Worm (Caenorhabditis elegans) whole organism, L4 larva: Measurements from ENCODE around the gene M195.2.
A peak's percentile ranks its signal among the peaks of the same experiment; 100 is the strongest.

ENCODE experiments used
- F26F4.8 ChIP-seq: fragments of 200-800 bp; sonication (Bioruptor generic); conservative IDR thresholded peaks from 2 replicates; pipeline ENCODE4 v1.3.6; 2022; ENCODE audit warnings: missing genetic modification characterization, missing compliant biosample characterization
- R02D3.7 ChIP-seq: fragments of 150-350 bp; sonication (generic microtip); optimal IDR thresholded peaks from 3 replicates; lab custom pipeline; 2014; ENCODE audit warnings: missing biosample characterization, missing genetic modification characterization
- T20F7.1 ChIP-seq: fragments of 200-800 bp; sonication (Bioruptor generic); optimal IDR thresholded peaks from 2 replicates; lab custom pipeline; 2018; ENCODE audit warnings: mild to moderate bottlenecking, missing genetic modification characterization, missing compliant biosample characterization
- T26A8.4 ChIP-seq: fragments of 200-800 bp; sonication (Bioruptor generic); IDR thresholded peaks from 2 replicates; pipeline ENCODE4 v1.3.6; 2022; ENCODE audit warnings: missing genetic modification characterization, missing compliant biosample characterization
- Y105C5A.15 ChIP-seq: fragments of 200-800 bp; sonication (Bioruptor generic); IDR thresholded peaks from 2 replicates; pipeline ENCODE4 v1.3.6; 2022; ENCODE audit warnings: missing genetic modification characterization, missing compliant biosample characterization
- Y48G9A.11 ChIP-seq: fragments of 200-800 bp; sonication (Bioruptor generic); IDR thresholded peaks from 2 replicates; pipeline ENCODE4 v1.3.6; 2022; ENCODE audit warnings: missing genetic modification reagents, missing genetic modification characterization, missing compliant biosample characterization
- ZK337.2 ChIP-seq: fragments of 200-800 bp; sonication (Bioruptor generic); IDR thresholded peaks from 2 replicates; pipeline ENCODE4 v1.3.6; 2022; ENCODE audit warnings: missing genetic modification reagents, missing genetic modification characterization, missing compliant biosample characterization
- aha-1 ChIP-seq: fragments of 150-350 bp; peaks from one replicate; lab custom pipeline; 2014; ENCODE audit warnings: missing biosample characterization, missing genetic modification characterization
- ama-1 ChIP-seq: fragments of 150-350 bp; optimal IDR thresholded peaks from 2 replicates; lab custom pipeline; 2014; ENCODE audit warnings: inconsistent platforms, mixed read lengths
- attf-4 ChIP-seq: sonication (generic microtip); optimal IDR thresholded peaks from 3 replicates; lab custom pipeline; 2017; ENCODE audit warnings: missing biosample characterization, missing genetic modification characterization
- ceh-20 ChIP-seq: fragments of 200-800 bp; sonication (Bioruptor generic); IDR thresholded peaks from 2 replicates; pipeline ENCODE4 v1.3.6; 2022; ENCODE audit warnings: missing genetic modification reagents, missing genetic modification characterization, missing compliant biosample characterization
- ceh-62 ChIP-seq: sonication (generic microtip); optimal IDR thresholded peaks from 2 replicates; lab custom pipeline; 2017; ENCODE audit warnings: missing biosample characterization, missing genetic modification characterization
- cey-2 ChIP-seq: sonication (generic microtip); optimal IDR thresholded peaks from 3 replicates; lab custom pipeline; 2017; ENCODE audit warnings: missing genetic modification characterization, mild to moderate bottlenecking, missing compliant biosample characterization, antibody characterized with exemption, borderline replicate concordance; ENCODE audit not compliant: insufficient read depth
- ctbp-1 ChIP-seq: fragments of 200-800 bp; sonication (Bioruptor generic); IDR thresholded peaks from 2 replicates; pipeline ENCODE4 v1.3.6; 2022; ENCODE audit warnings: missing genetic modification reagents, missing genetic modification characterization, missing compliant biosample characterization
- daf-16 ChIP-seq, 3 experiments: sonication (generic microtip); optimal IDR thresholded peaks; 2 replicates each; lab custom pipeline; 2016 to 2017; ENCODE audit warnings: missing genetic modification characterization in 3 of 3, missing genetic modification reagents in 3 of 3, mild to moderate bottlenecking in 2 of 3, missing compliant biosample characterization in 2 of 3, missing biosample characterization in 1 of 3, moderate library complexity in 1 of 3
- dmd-6 ChIP-seq: fragments of 200-800 bp; sonication (Bioruptor generic); IDR thresholded peaks from 2 replicates; pipeline ENCODE4 v1.3.6; 2022; ENCODE audit warnings: missing genetic modification reagents, missing genetic modification characterization, missing compliant biosample characterization
- duxl-1 ChIP-seq: sonication (generic microtip); optimal IDR thresholded peaks from 2 replicates; lab custom pipeline; 2016; ENCODE audit warnings: mild to moderate bottlenecking, missing genetic modification characterization, moderate library complexity, missing compliant biosample characterization; ENCODE audit not compliant: poor library complexity
- dve-1 ChIP-seq: sonication (generic microtip); optimal IDR thresholded peaks from 2 replicates; lab custom pipeline; 2017; ENCODE audit warnings: antibody characterized with exemption, mild to moderate bottlenecking, missing genetic modification characterization, missing compliant biosample characterization; ENCODE audit not compliant: insufficient read depth
- egl-27 ChIP-seq: sonication (generic microtip); optimal IDR thresholded peaks from 3 replicates; lab custom pipeline; 2017; ENCODE audit warnings: missing biosample characterization, missing genetic modification reagents, missing genetic modification characterization
- gei-8 ChIP-seq: fragments of 200-800 bp; sonication (Bioruptor generic); optimal IDR thresholded peaks from 2 replicates; lab custom pipeline; 2018; ENCODE audit warnings: mild to moderate bottlenecking, missing genetic modification characterization, missing compliant biosample characterization
- hif-1 ChIP-seq, 2 experiments: sonication (generic microtip); optimal IDR thresholded peaks; 2 replicates each; lab custom pipeline; 2016 to 2017; ENCODE audit warnings: missing compliant biosample characterization in 2 of 2, missing genetic modification characterization in 2 of 2, missing genetic modification reagents in 2 of 2, missing genotype in 2 of 2, mild to moderate bottlenecking in 1 of 2
- hlh-30 ChIP-seq: sonication (generic microtip); optimal IDR thresholded peaks from 2 replicates; lab custom pipeline; 2017; ENCODE audit warnings: antibody characterized with exemption, mild to moderate bottlenecking, missing genetic modification characterization, missing compliant biosample characterization; ENCODE audit not compliant: insufficient read depth
- jun-1 ChIP-seq: fragments of 150-350 bp; optimal IDR thresholded peaks from 2 replicates; lab custom pipeline; 2014; ENCODE audit warnings: missing biosample characterization, missing genetic modification reagents, missing genetic modification characterization
- lin-15B ChIP-seq: fragments of 150-350 bp; sonication (generic microtip); optimal IDR thresholded peaks from 3 replicates; lab custom pipeline; 2014; ENCODE audit warnings: missing biosample characterization, missing genetic modification characterization
- lin-38 ChIP-seq: fragments of 200-800 bp; sonication (Bioruptor generic); IDR thresholded peaks from 2 replicates; pipeline ENCODE4 v1.3.6; 2022; ENCODE audit warnings: missing genetic modification reagents, missing genetic modification characterization, missing compliant biosample characterization
- lsy-2 ChIP-seq, 2 experiments: fragments of 150-350 bp in 1 of 2; sonication (generic microtip) in 1 of 2; optimal IDR thresholded peaks; 2 replicates each; lab custom pipeline; 2014 to 2017; ENCODE audit warnings: missing biosample characterization in 2 of 2, missing genetic modification characterization in 2 of 2
- mdl-1 ChIP-seq, 2 experiments: fragments of 150-350 bp in 1 of 2; sonication (generic microtip) in 1 of 2; optimal IDR thresholded peaks; 2 replicates each; lab custom pipeline; 2014 to 2017; ENCODE audit warnings: missing biosample characterization in 2 of 2, missing genetic modification characterization in 2 of 2
- mep-1 ChIP-seq: fragments of 150-350 bp; sonication (generic microtip); optimal IDR thresholded peaks from 3 replicates; lab custom pipeline; 2014; ENCODE audit warnings: missing biosample characterization, missing genetic modification characterization
- mes-2 ChIP-seq: sonication (generic microtip); optimal IDR thresholded peaks from 2 replicates; lab custom pipeline; 2016; ENCODE audit warnings: missing genotype, mild to moderate bottlenecking, missing genetic modification characterization, missing compliant biosample characterization; ENCODE audit not compliant: poor library complexity, severe bottlenecking
- mxl-2 ChIP-seq: fragments of 200-800 bp; sonication (Bioruptor generic); conservative IDR thresholded peaks from 2 replicates; pipeline ENCODE4 v1.3.6; 2022; ENCODE audit warnings: missing genetic modification reagents, missing genetic modification characterization, missing compliant biosample characterization
- mxl-3 ChIP-seq: fragments of 200-800 bp; sonication (Bioruptor generic); optimal IDR thresholded peaks from 2 replicates; lab custom pipeline; 2018; ENCODE audit warnings: mild to moderate bottlenecking, missing genetic modification characterization, missing compliant biosample characterization
- nhr-10 ChIP-seq: fragments of 150-350 bp; optimal IDR thresholded peaks from 2 replicates; lab custom pipeline; 2014; ENCODE audit warnings: missing biosample characterization, missing genetic modification characterization
- nhr-102 ChIP-seq: sonication (generic microtip); optimal IDR thresholded peaks from 2 replicates; lab custom pipeline; 2016; ENCODE audit warnings: mild to moderate bottlenecking, missing genetic modification characterization, moderate library complexity, missing compliant biosample characterization
- nhr-111 ChIP-seq: fragments of 200-800 bp; sonication (Bioruptor generic); optimal IDR thresholded peaks from 2 replicates; lab custom pipeline; 2018; ENCODE audit warnings: mild to moderate bottlenecking, missing genetic modification characterization, missing compliant biosample characterization
- nhr-25 ChIP-seq: sonication (generic microtip); optimal IDR thresholded peaks from 2 replicates; lab custom pipeline; 2017; ENCODE audit warnings: missing genetic modification characterization, mild to moderate bottlenecking, missing compliant biosample characterization, antibody characterized with exemption, moderate library complexity, borderline replicate concordance; ENCODE audit not compliant: insufficient read depth
- nhr-6 ChIP-seq: fragments of 150-350 bp; optimal IDR thresholded peaks from 2 replicates; lab custom pipeline; 2014; ENCODE audit warnings: missing biosample characterization, missing genetic modification characterization
- pqm-1 ChIP-seq: sonication (generic microtip); optimal IDR thresholded peaks from 2 replicates; lab custom pipeline; 2017; ENCODE audit warnings: missing biosample characterization, missing genetic modification characterization
- sdz-12 ChIP-seq: fragments of 200-800 bp; sonication (Bioruptor generic); optimal IDR thresholded peaks from 2 replicates; lab custom pipeline; 2018; ENCODE audit warnings: mild to moderate bottlenecking, missing genetic modification characterization, missing compliant biosample characterization
- tag-97 ChIP-seq: fragments of 200-800 bp; sonication (Bioruptor generic); IDR thresholded peaks from 2 replicates; pipeline ENCODE4 v1.3.6; 2022; ENCODE audit warnings: missing genetic modification characterization, missing compliant biosample characterization
- unc-130 ChIP-seq: sonication (generic microtip); optimal IDR thresholded peaks from 2 replicates; lab custom pipeline; 2016; ENCODE audit warnings: missing genetic modification reagents, missing genetic modification characterization, missing compliant biosample characterization
- unc-39 ChIP-seq: sonication (generic microtip); optimal IDR thresholded peaks from 2 replicates; lab custom pipeline; 2017; ENCODE audit warnings: missing biosample characterization, missing genetic modification characterization
- unc-62 ChIP-seq, 3 experiments: fragments of 150-350 bp in 1 of 3; sonication (generic microtip); optimal IDR thresholded peaks in 2 of 3; peaks in 1 of 3; 1 replicate in 1 of 3; 2 replicates in 2 of 3; lab custom pipeline; 2014 to 2017; ENCODE audit warnings: missing biosample characterization in 3 of 3, missing genetic modification characterization in 3 of 3, missing genetic modification reagents in 3 of 3, missing genotype in 1 of 3
- vab-7 ChIP-seq: fragments of 200-800 bp; sonication (Bioruptor generic); IDR thresholded peaks from 2 replicates; pipeline ENCODE4 v1.3.6; 2022; ENCODE audit warnings: missing genetic modification reagents, missing genetic modification characterization, missing compliant biosample characterization

M195.2 gene

DNA sequence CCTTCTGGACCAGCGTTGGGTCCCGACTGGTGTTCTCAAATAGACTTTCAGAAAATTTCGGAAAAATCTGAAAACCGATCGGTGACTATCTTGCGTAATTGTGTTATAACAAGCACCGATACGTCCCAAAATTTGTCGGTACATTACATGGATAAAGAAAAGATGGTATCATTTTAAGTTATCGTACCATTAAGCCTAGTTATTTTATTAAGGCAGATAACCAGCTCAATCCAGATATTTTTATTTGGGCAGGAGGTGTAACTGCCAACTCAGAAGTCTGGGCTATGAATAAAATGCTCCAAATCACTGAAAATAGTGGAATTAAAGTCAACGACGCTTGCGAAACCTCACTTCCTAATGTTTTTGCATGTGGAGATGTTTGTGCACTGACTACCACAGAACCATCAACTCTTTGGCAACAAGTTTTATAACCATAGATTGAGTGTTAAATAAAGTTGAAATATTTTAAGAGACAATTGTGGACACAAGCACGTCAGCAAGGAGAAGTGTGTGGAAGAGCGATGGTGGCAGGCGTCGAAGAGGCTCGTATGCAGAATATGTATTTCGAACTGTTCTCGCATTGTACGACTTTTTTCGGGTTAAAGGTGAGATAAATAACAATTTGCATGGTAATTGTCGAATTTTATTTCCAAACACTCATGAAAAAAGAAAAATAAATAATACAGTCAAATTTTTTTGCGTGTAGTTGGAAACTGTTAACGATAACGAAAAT, 34.2 kb upstream of the M195.2 start:
- TF ChIP-seq mep-1 (tag; lab: Kevin White, UChicago) (peak; percentile 14), T20F7.1 (GFP tag; lab: Kevin White, UChicago) (no peak), duxl-1 (tag; lab: Kevin White, UChicago) (peak; percentile 36), cey-2 (tag; lab: Kevin White, UChicago) (no peak), ama-1 (lab: Kevin White, UChicago) (peak; percentile 66), unc-130 (GFP tag; lab: Kevin White, UChicago) (no peak), nhr-102 (tag; lab: Kevin White, UChicago) (peak; percentile 15), egl-27 (tag; lab: Kevin White, UChicago) (no peak), Y48G9A.11 (no peak), aha-1 (tag; lab: Kevin White, UChicago) (peak; percentile 95), mes-2 (tag; lab: Kevin White, UChicago) (peak; percentile 20), lin-38 (GFP tag; lab: Robert Waterston, UW) (peak; percentile 57)

DNA sequence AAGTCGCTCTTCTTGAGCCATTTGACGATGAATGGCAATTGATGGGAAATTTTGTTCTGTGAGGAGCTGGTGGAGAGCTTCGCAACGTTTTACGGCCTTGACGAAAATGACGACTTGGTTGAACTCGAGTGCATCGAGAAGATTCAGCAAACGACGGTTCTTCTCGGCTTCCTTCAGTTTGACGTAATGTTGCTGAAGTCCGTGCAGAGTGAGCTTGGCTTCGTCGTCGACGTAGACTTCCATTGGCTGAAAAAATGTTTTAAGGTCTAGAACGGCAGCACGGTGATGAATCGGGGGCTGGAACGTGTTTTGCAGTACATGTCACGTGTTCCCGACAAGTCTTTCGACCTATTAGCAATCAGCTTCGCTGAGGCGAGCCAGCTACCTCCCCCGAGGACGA, 33.1 kb upstream of the M195.2 start:
- no peak for TF ChIP-seq dmd-6 (GFP tag; lab: Robert Waterston, UW)
- peak in 1 of 2 experiments; percentile 94 for TF ChIP-seq unc-62 (GFP tag; optimal IDR thresholded peaks at IDR 0.05 in 1 of 2; lab: Kevin White, UChicago)
- no peak for TF ChIP-seq unc-62 (tag; optimal IDR thresholded peaks at IDR 0.05; lab: Kevin White, UChicago)
- TF ChIP-seq R02D3.7 (tag; lab: Kevin White, UChicago) = no peak

DNA sequence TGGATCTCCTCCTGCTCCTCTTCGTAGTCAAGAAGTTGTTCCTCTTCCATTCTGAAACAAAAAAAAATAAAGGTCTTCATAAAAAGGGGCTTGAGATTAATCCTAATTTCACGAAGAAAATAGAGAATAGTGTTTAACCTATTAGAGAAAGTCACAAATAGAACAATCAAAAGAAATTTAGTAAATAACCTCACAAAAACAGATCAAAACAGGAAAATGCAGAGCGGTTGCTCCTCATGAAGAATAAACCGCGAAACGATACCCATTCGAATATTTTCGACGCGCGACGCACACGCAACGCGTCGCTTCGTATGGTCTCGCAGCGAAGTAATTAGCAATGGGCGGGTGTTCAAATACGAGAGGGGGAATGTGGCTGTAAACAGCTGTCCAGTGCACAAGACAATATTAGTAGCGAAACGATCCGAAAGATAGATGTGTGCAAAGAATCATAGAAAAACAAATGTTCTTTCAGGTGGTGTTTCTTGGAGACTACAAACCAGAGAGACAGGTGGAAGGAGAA, 31.7 kb upstream of the M195.2 start, which contains the start of gene hel-1:
Gene hel-1 (minus strand): TSS at position 51 of the 520 bp plus-strand sequence.
- TF ChIP-seq dmd-6 (GFP tag; lab: Robert Waterston, UW) = peak; percentile 41; the same call in 1 of the 2 replicates
- TF ChIP-seq hlh-30 (tag; lab: Kevin White, UChicago) = peak; percentile 64
- peak in 1 of 2 experiments; percentile 76 for TF ChIP-seq daf-16 (GFP tag; optimal IDR thresholded peaks at IDR 0.05; lab: Kevin White, UChicago)
- TF ChIP-seq daf-16 (tag; optimal IDR thresholded peaks at IDR 0.05; lab: Kevin White, UChicago) = peak; percentile 75
- TF ChIP-seq nhr-111 (GFP tag; lab: Kevin White, UChicago) = no peak
- TF ChIP-seq lin-15B (tag; lab: Kevin White, UChicago) = no peak
- TF ChIP-seq mdl-1 (tag; optimal IDR thresholded peaks at IDR 0.05; lab: Kevin White, UChicago) = peak in 1 of 2 experiments; percentile 65
- TF ChIP-seq mxl-2 (GFP tag; lab: Robert Waterston, UW) = no peak
- peak; percentile 38 for TF ChIP-seq ama-1 (lab: Kevin White, UChicago)
- TF ChIP-seq tag-97 = no peak
- peak in 1 of 2 experiments; percentile 65 for TF ChIP-seq hif-1 (tag; optimal IDR thresholded peaks at IDR 0.05; lab: Kevin White, UChicago)
- TF ChIP-seq nhr-6 (tag; lab: Kevin White, UChicago) = peak; percentile 80
- no peak for TF ChIP-seq attf-4 (tag; lab: Kevin White, UChicago)
- TF ChIP-seq jun-1 (tag; lab: Kevin White, UChicago) = no peak
- peak; percentile 81 for TF ChIP-seq vab-7 (GFP tag; lab: Robert Waterston, UW)
- no peak for TF ChIP-seq nhr-10 (tag; lab: Kevin White, UChicago)
- TF ChIP-seq unc-39 = no peak
- TF ChIP-seq ceh-62 (tag; lab: Kevin White, UChicago) = no peak
- peak; percentile 42 to 88 for TF ChIP-seq lsy-2 (tag; optimal IDR thresholded peaks at IDR 0.05; lab: Kevin White, UChicago)
- TF ChIP-seq unc-130 (GFP tag; lab: Kevin White, UChicago) = peak; percentile 60
- no peak for TF ChIP-seq Y105C5A.15 (GFP tag; lab: Robert Waterston, UW)
- TF ChIP-seq egl-27 (tag; lab: Kevin White, UChicago) = no peak
- TF ChIP-seq ctbp-1 = 0 out of 2 replicates have a peak, but pooled peaks have one; percentile 39
- TF ChIP-seq sdz-12 = no peak
- peak; percentile 50; the same call in 1 of the 2 replicates for TF ChIP-seq ceh-20
- TF ChIP-seq T26A8.4 (GFP tag; lab: Robert Waterston, UW) = no peak
- TF ChIP-seq pqm-1 (tag; lab: Kevin White, UChicago) = no peak
- TF ChIP-seq ZK337.2 = no peak
- TF ChIP-seq gei-8 (GFP tag; lab: Kevin White, UChicago) = no peak
- TF ChIP-seq nhr-25 (tag; lab: Kevin White, UChicago) = peak; percentile 30
- TF ChIP-seq F26F4.8 (GFP tag; lab: Robert Waterston, UW) = no peak
- TF ChIP-seq mxl-3 (GFP tag; lab: Kevin White, UChicago) = peak; percentile 22
- peak; percentile 68 for TF ChIP-seq dve-1 (tag; lab: Kevin White, UChicago)
